Fruit fly (Drosophila melanogaster): ENCODE data around the gene CG15545.

Gene CG15545

dm6 chr3R:30870317-30870878, 1.8 kb downstream of the CG15545 start:
- peak; percentile 54 for TF ChIP-seq Eip78C (GFP tag)
- no peak for TF ChIP-seq Hr4 (GFP tag; optimal IDR thresholded peaks at IDR 0.05)

dm6 chr3R:30867232-30867631, 4.9 kb downstream of the CG15545 start, which contains the start of gene Cpr100A:
TSS of gene Cpr100A (plus strand) at chr3R:30867521.
- TF ChIP-seq Hr4 (GFP tag; optimal IDR thresholded peaks at IDR 0.05) (no peak), fd85E (GFP tag; optimal IDR thresholded peaks at IDR 0.05) (no peak), Blimp-1 (GFP tag; optimal IDR thresholded peaks at IDR 0.05) (peak; percentile 63), Eip78C (GFP tag) (peak; percentile 57), Sox102F (GFP tag; optimal IDR thresholded peaks at IDR 0.05) (no peak), CG6854 (GFP tag; optimal IDR thresholded peaks at IDR 0.05) (no peak), dac (GFP tag; optimal IDR thresholded peaks at IDR 0.05) (no peak), CG10669 (GFP tag; optimal IDR thresholded peaks at IDR 0.05) (no peak), CG6276 (GFP tag; optimal IDR thresholded peaks at IDR 0.05) (no peak), Sox15 (GFP tag; optimal IDR thresholded peaks at IDR 0.05) (no peak), fd59A (GFP tag; optimal IDR thresholded peaks at IDR 0.05) (no peak)

- TF ChIP-seq svp (GFP tag) (peak; percentile 2), Eip93F (GFP tag; optimal IDR thresholded peaks at IDR 0.05) (no peak)
Measured at dm6 chr3R:30865883-30866282, 6.3 kb downstream of the CG15545 start.

dm6 chr3R:30865365-30865770, 6.8 kb downstream of the CG15545 start:
- peak; percentile 31 for TF ChIP-seq CG34406 (GFP tag; optimal IDR thresholded peaks at IDR 0.05)
- no peak for TF ChIP-seq CG3919 (GFP tag; optimal IDR thresholded peaks at IDR 0.05)
- peak in 1 of 2 experiments; percentile 50 for TF ChIP-seq ss (GFP tag; optimal IDR thresholded peaks at IDR 0.05)
- TF ChIP-seq vri (GFP tag; optimal IDR thresholded peaks at IDR 0.05), result no peak
- TF ChIP-seq Eip78C (GFP tag), result peak; percentile 83
- no peak for TF ChIP-seq Eip75B (GFP tag; optimal IDR thresholded peaks at IDR 0.05)
- no peak for TF ChIP-seq CG4318 (GFP tag; optimal IDR thresholded peaks at IDR 0.05)
- no peak for TF ChIP-seq Hr4 (GFP tag; optimal IDR thresholded peaks at IDR 0.05)
- TF ChIP-seq acj6 (GFP tag; optimal IDR thresholded peaks at IDR 0.05), result peak; percentile 17
- no peak for TF ChIP-seq CG9139 (GFP tag; optimal IDR thresholded peaks at IDR 0.05)
- no peak for TF ChIP-seq CG10631 (GFP tag; optimal IDR thresholded peaks at IDR 0.05)
- TF ChIP-seq Ets96B (tag; optimal IDR thresholded peaks at IDR 0.05), result peak; percentile 35
- TF ChIP-seq svp (GFP tag), result peak; percentile 46
- peak; percentile 15 for TF ChIP-seq CG3032 (tag; optimal IDR thresholded peaks at IDR 0.05)
- peak; percentile 6 for TF ChIP-seq CG6808 (GFP tag; optimal IDR thresholded peaks at IDR 0.05)
- peak; percentile 38 for TF ChIP-seq CG8632 (GFP tag; optimal IDR thresholded peaks at IDR 0.05)
- TF ChIP-seq fd59A (GFP tag; optimal IDR thresholded peaks at IDR 0.05), result peak; percentile 26
- TF ChIP-seq net (GFP tag; optimal IDR thresholded peaks at IDR 0.05), result no peak

- no peak for TF ChIP-seq Hr38 (GFP tag; optimal IDR thresholded peaks at IDR 0.05)
- TF ChIP-seq net (GFP tag; optimal IDR thresholded peaks at IDR 0.05), result peak; percentile 25
- TF ChIP-seq Lpt (GFP tag; optimal IDR thresholded peaks at IDR 0.05), result no peak
- peak; percentile 26 for TF ChIP-seq CG6276 (GFP tag; optimal IDR thresholded peaks at IDR 0.05)
- no peak for TF ChIP-seq CG6163 (GFP tag; IDR thresholded peaks at IDR 0.05)
- TF ChIP-seq acj6 (GFP tag; optimal IDR thresholded peaks at IDR 0.05), result peak; percentile 7
- TF ChIP-seq Gug (GFP tag; IDR thresholded peaks at IDR 0.05), result no peak
- TF ChIP-seq dsx (GFP tag; optimal IDR thresholded peaks at IDR 0.05; ENCODE audit: poor library complexity, severe bottlenecking), result peak; percentile 11
- TF ChIP-seq esn (GFP tag; optimal IDR thresholded peaks at IDR 0.05), result no peak
- no peak for TF ChIP-seq Hr39 (GFP tag; optimal IDR thresholded peaks at IDR 0.05)
- TF ChIP-seq CG32006 (GFP tag; optimal IDR thresholded peaks at IDR 0.05), result peak; percentile 72
- TF ChIP-seq CG15336 (GFP tag; IDR thresholded peaks at IDR 0.05), result no peak
- TF ChIP-seq Sox15 (GFP tag; optimal IDR thresholded peaks at IDR 0.05), result peak; percentile 15
- TF ChIP-seq cyc (GFP tag; optimal IDR thresholded peaks at IDR 0.05), result no peak
- TF ChIP-seq CG11294 (GFP tag; IDR thresholded peaks at IDR 0.05), result no peak
- TF ChIP-seq CG34406 (GFP tag; optimal IDR thresholded peaks at IDR 0.05), result peak; percentile 5
- TF ChIP-seq CG10669 (GFP tag; optimal IDR thresholded peaks at IDR 0.05), result peak; percentile 45
- TF ChIP-seq CG8632 (GFP tag; optimal IDR thresholded peaks at IDR 0.05), result peak; percentile 35
- TF ChIP-seq Hr4 (GFP tag; optimal IDR thresholded peaks at IDR 0.05), result peak; percentile 34
- TF ChIP-seq Blimp-1 (GFP tag; optimal IDR thresholded peaks at IDR 0.05), result no peak
- TF ChIP-seq dac (GFP tag; optimal IDR thresholded peaks at IDR 0.05), result peak; percentile 9
- peak; percentile 36 for TF ChIP-seq svp (GFP tag)
- peak; percentile 56 for TF ChIP-seq OdsH (GFP tag; optimal IDR thresholded peaks at IDR 0.05)
- TF ChIP-seq Smox (GFP tag; optimal IDR thresholded peaks at IDR 0.05), result no peak
- no peak for TF ChIP-seq Sox102F (GFP tag; optimal IDR thresholded peaks at IDR 0.05)
- no peak for TF ChIP-seq lz (GFP tag; optimal IDR thresholded peaks at IDR 0.05)
- no peak for TF ChIP-seq topi (GFP tag; optimal IDR thresholded peaks at IDR 0.05)
Measured at dm6 chr3R:30864465-30864864, 7.7 kb downstream of the CG15545 start.
